Worm (Caenorhabditis elegans): ENCODE data around the gene W05E10.2.

The W05E10.2 gene

DNA sequence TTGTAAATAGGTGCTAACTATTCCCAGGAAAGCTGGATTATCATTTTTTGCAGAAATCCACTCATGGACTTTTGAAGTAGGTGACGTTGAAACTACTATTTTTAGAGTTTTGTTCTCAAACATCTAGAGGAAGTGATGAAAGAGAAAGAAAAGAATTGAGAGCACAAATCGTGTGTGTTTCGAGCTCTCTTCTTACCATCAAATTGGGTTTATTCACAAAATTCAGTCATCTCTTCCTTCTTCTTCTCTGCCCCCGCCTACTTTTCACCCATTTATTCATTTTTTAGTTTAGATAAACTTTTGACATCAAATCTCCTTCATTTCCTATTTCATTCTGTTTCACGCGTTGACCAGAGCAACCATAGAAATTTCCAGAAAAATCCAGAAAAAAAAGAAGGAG, at the start of gene W05E10.2:
TSS of gene W05E10.2 (plus strand) at position 301 of the 400 bp plus-strand sequence.
- no peak for TF ChIP-seq xbp-1 (tag; optimal IDR thresholded peaks at IDR 0.05)
- no peak for TF ChIP-seq ceh-82 (tag; optimal IDR thresholded peaks at IDR 0.05)
- no peak for TF ChIP-seq ztf-11 (tag; optimal IDR thresholded peaks at IDR 0.05)
- no peak for TF ChIP-seq lir-3 (tag; optimal IDR thresholded peaks at IDR 0.05; ENCODE audit: poor library complexity)
- TF ChIP-seq ama-1 (optimal IDR thresholded peaks at IDR 0.05) = no peak
- no peak for TF ChIP-seq tbx-2 (tag; optimal IDR thresholded peaks at IDR 0.05)
- TF ChIP-seq nhr-237 (tag; optimal IDR thresholded peaks at IDR 0.05) = no peak
- TF ChIP-seq lin-14 (GFP tag; optimal IDR thresholded peaks at IDR 0.05) = peak; percentile 25
- no peak for TF ChIP-seq snu-23 (GFP tag; optimal IDR thresholded peaks at IDR 0.05)
- no peak for TF ChIP-seq hlh-17 (GFP tag; optimal IDR thresholded peaks at IDR 0.05; ENCODE audit: borderline replicate concordance)
- no peak for TF ChIP-seq lin-39 (tag; optimal IDR thresholded peaks at IDR 0.05)
- TF ChIP-seq dsc-1 (tag; optimal IDR thresholded peaks at IDR 0.05) = peak; percentile 59
- no peak for TF ChIP-seq egl-13 (tag; optimal IDR thresholded peaks at IDR 0.05)
- no peak for TF ChIP-seq ces-1 (GFP tag; optimal IDR thresholded peaks at IDR 0.05)
- no peak for TF ChIP-seq nhr-85 (tag)
- TF ChIP-seq fkh-10 (GFP tag; optimal IDR thresholded peaks at IDR 0.05) = peak; percentile 15
- TF ChIP-seq mdl-1 (tag; optimal IDR thresholded peaks at IDR 0.05) = no peak
- TF ChIP-seq sox-4 (tag; optimal IDR thresholded peaks at IDR 0.05) = no peak
- TF ChIP-seq vab-15 (tag; optimal IDR thresholded peaks at IDR 0.05) = no peak
- no peak for TF ChIP-seq mep-1 (tag; optimal IDR thresholded peaks at IDR 0.05)

DNA sequence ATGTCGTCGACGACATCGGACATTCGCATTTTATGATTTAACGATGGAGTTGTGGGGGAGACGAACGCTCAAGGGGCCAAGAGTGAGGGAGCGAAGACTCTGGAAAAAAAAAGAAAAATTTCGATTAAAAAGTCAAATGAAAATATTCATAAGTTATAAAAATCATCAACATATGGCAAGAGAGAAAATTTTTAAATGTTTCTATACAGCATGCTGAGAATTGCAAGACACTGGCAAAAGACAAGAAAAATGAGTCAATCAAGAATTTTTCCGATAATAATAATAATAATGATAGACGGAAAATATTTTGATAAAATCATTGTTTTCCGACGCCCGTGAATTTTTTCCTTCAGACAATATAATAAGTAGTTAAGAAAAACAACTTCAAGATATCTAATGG, 49.8 kb upstream of the W05E10.2 start, which contains the start of gene sipa-1:
TSS of gene sipa-1 (minus strand) at position 101 of the 400 bp plus-strand sequence.
- no peak for TF ChIP-seq nhr-77 (tag; optimal IDR thresholded peaks at IDR 0.05)
- no peak for TF ChIP-seq nhr-85 (tag)
- TF ChIP-seq ceh-63 (GFP tag; optimal IDR thresholded peaks at IDR 0.05) = no peak
- TF ChIP-seq nhr-84 (tag; optimal IDR thresholded peaks at IDR 0.05) = no peak
- TF ChIP-seq nhr-19 (GFP tag; conservative IDR thresholded peaks at IDR 0.05) = no peak
- TF ChIP-seq nhr-90 (tag; optimal IDR thresholded peaks at IDR 0.05; ENCODE audit: poor library complexity) = no peak
- TF ChIP-seq zag-1 (tag; optimal IDR thresholded peaks at IDR 0.05) = no peak
- no peak for TF ChIP-seq tlp-1 (tag; optimal IDR thresholded peaks at IDR 0.05)
- TF ChIP-seq lin-39 (tag; optimal IDR thresholded peaks at IDR 0.05) = no peak
- TF ChIP-seq nhr-71 (tag; optimal IDR thresholded peaks at IDR 0.05) = no peak

DNA sequence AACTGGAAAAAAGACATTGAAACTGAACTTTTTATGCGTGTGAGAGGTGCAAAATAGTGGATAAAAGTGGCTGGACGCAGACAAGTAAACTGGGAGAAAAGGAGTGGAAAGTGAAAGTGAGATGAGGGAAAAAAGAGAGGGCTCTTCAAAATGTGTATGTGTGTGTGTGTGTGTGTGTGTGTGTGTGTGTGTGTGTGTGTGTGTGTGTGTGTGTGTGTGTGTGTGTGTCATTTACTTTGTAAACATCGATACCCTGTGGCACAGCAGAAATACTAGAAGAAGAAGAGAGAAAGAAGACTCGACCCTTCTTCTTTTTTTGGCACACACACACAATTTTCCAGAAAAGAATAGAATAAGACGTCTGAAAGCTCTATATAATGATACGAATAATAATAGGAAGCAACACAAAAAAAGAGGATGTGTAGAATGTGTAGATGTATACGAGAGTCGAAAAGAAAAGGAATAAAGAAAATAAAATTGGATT, 48.3 kb upstream of the W05E10.2 start:
- TF ChIP-seq egl-27 (tag; optimal IDR thresholded peaks at IDR 0.05) = peak in 1 of 2 experiments; percentile 1
- TF ChIP-seq irx-1 (tag; optimal IDR thresholded peaks at IDR 0.05) = peak; percentile 21
- peak; percentile 77 for TF ChIP-seq nhr-71 (tag; optimal IDR thresholded peaks at IDR 0.05)
- TF ChIP-seq pax-3 (tag; optimal IDR thresholded peaks at IDR 0.05) = peak; percentile 74
- peak; percentile 43 for TF ChIP-seq mep-1 (tag; optimal IDR thresholded peaks at IDR 0.05)
- no peak for TF ChIP-seq ama-1 (optimal IDR thresholded peaks at IDR 0.05)
- no peak for TF ChIP-seq pag-3 (tag; optimal IDR thresholded peaks at IDR 0.05; ENCODE audit: borderline replicate concordance, insufficient read depth)
- peak; percentile 78 for TF ChIP-seq nhr-19 (GFP tag; conservative IDR thresholded peaks at IDR 0.05)
- peak; percentile 4 for TF ChIP-seq vab-15 (tag; optimal IDR thresholded peaks at IDR 0.05)
- TF ChIP-seq lin-14 (GFP tag; optimal IDR thresholded peaks at IDR 0.05) = peak; percentile 95
- TF ChIP-seq ceh-90 (tag; optimal IDR thresholded peaks at IDR 0.05) = no peak
- no peak for TF ChIP-seq lir-3 (tag; optimal IDR thresholded peaks at IDR 0.05; ENCODE audit: poor library complexity)
- no peak for TF ChIP-seq lin-13 (GFP tag; optimal IDR thresholded peaks at IDR 0.05)
- no peak for TF ChIP-seq grh-1 (GFP tag; IDR thresholded peaks at IDR 0.05)
- TF ChIP-seq unc-62 (GFP tag; optimal IDR thresholded peaks at IDR 0.05) = no peak
- peak in 1 of 2 experiments; percentile 51 for TF ChIP-seq lin-35 (GFP tag; optimal IDR thresholded peaks at IDR 0.05)
- peak in 2 of 3 experiments; percentile 32 to 39 for TF ChIP-seq ceh-82 (tag; optimal IDR thresholded peaks at IDR 0.05)
- TF ChIP-seq tlp-1 (tag; optimal IDR thresholded peaks at IDR 0.05) = no peak
- TF ChIP-seq zip-4 (GFP tag; optimal IDR thresholded peaks at IDR 0.05) = peak; percentile 23
- TF ChIP-seq F16B12.6 (tag; optimal IDR thresholded peaks at IDR 0.05) = no peak
- TF ChIP-seq lin-39 (tag; optimal IDR thresholded peaks at IDR 0.05) = no peak
- TF ChIP-seq hlh-4 (tag; optimal IDR thresholded peaks at IDR 0.05) = no peak
- TF ChIP-seq alr-1 (tag; optimal IDR thresholded peaks at IDR 0.05; ENCODE audit: borderline replicate concordance) = no peak
- no peak for TF ChIP-seq elt-2 (tag; optimal IDR thresholded peaks at IDR 0.05)
- TF ChIP-seq nhr-77 (tag; optimal IDR thresholded peaks at IDR 0.05) = peak; percentile 12
- TF ChIP-seq jun-1 (tag; optimal IDR thresholded peaks at IDR 0.05) = peak; percentile 31
- TF ChIP-seq C34B4.2 (tag; optimal IDR thresholded peaks at IDR 0.05) = no peak
- no peak for TF ChIP-seq Y116A8C.19 (tag; optimal IDR thresholded peaks at IDR 0.05; ENCODE audit: borderline replicate concordance)
- peak; percentile 57; the same call in 1 of the 2 replicates for TF ChIP-seq ceh-88 (GFP tag; IDR thresholded peaks at IDR 0.05)
- peak; percentile 33 for TF ChIP-seq ceh-8 (GFP tag; optimal IDR thresholded peaks at IDR 0.05)
